Worm (Caenorhabditis elegans) whole organism, early embryonic: ENCODE data around the gene Y61A9LA.1.
"Not testable (repeated sequence)": the region's sequence is repeated elsewhere in the genome, so short reads cannot be mapped to it uniquely, and the experiment has no call there.

Experiments used
- B0310.2 ChIP-seq: sonication (generic microtip); optimal IDR thresholded peaks from 2 replicates; lab custom pipeline; 2016; ENCODE audit warnings: mild to moderate bottlenecking, missing genetic modification characterization, missing compliant biosample characterization
- F13C5.2 ChIP-seq: sonication (generic microtip); optimal IDR thresholded peaks from 2 replicates; lab custom pipeline; 2017; ENCODE audit warnings: mild to moderate bottlenecking, missing genetic modification characterization, inconsistent platforms, missing compliant biosample characterization
- aly-1 ChIP-seq: sonication (generic microtip); optimal IDR thresholded peaks from 2 replicates; lab custom pipeline; 2016; ENCODE audit warnings: missing genetic modification characterization, missing compliant biosample characterization
- ama-1 ChIP-seq: fragments of 150-350 bp; optimal IDR thresholded peaks from 2 replicates; lab custom pipeline; 2014
- ceh-13 ChIP-seq: fragments of 200-800 bp; sonication (Bioruptor generic); optimal IDR thresholded peaks from 2 replicates; lab custom pipeline; 2018; ENCODE audit warnings: mild to moderate bottlenecking, missing genetic modification characterization, missing compliant biosample characterization
- ceh-36 ChIP-seq: sonication (generic microtip); optimal IDR thresholded peaks from 2 replicates; lab custom pipeline; 2016; ENCODE audit warnings: missing genetic modification characterization, inconsistent platforms, missing compliant biosample characterization
- ets-7 ChIP-seq: sonication (generic microtip); optimal IDR thresholded peaks from 2 replicates; lab custom pipeline; 2016; ENCODE audit warnings: missing genotype, missing genetic modification characterization, missing compliant biosample characterization
- flt-1 ChIP-seq: fragments of 200-800 bp; sonication (Bioruptor generic); IDR thresholded peaks from 2 replicates; pipeline ENCODE4 v1.3.6; 2022; ENCODE audit warnings: missing genetic modification characterization, missing compliant biosample characterization
- hmbx-1 ChIP-seq: sonication (generic microtip); optimal IDR thresholded peaks from 2 replicates; lab custom pipeline; 2016; ENCODE audit warnings: mild to moderate bottlenecking, missing genetic modification characterization, missing compliant biosample characterization
- hmg-4 ChIP-seq: fragments of 200-800 bp; sonication (Bioruptor generic); optimal IDR thresholded peaks from 2 replicates; lab custom pipeline; 2018; ENCODE audit warnings: mild to moderate bottlenecking, missing genetic modification characterization, missing compliant biosample characterization
- hnd-1 ChIP-seq: sonication (generic microtip); optimal IDR thresholded peaks from 2 replicates; lab custom pipeline; 2016; ENCODE audit warnings: missing genetic modification characterization, missing compliant biosample characterization
- pes-1 ChIP-seq: fragments of 200-800 bp; sonication (Bioruptor generic); IDR thresholded peaks from 2 replicates; pipeline ENCODE4 v1.3.6; 2022; ENCODE audit warnings: missing genetic modification reagents, missing genetic modification characterization, missing compliant biosample characterization
- scrt-1 ChIP-seq: fragments of 200-800 bp; sonication (Bioruptor generic); IDR thresholded peaks from 2 replicates; pipeline ENCODE4 v1.3.6; 2022; ENCODE audit warnings: missing genetic modification characterization, missing compliant biosample characterization
- sea-1 ChIP-seq: fragments of 200-800 bp; sonication (Bioruptor generic); conservative IDR thresholded peaks from 2 replicates; pipeline ENCODE4 v1.3.6; 2022; ENCODE audit warnings: missing genetic modification characterization, missing compliant biosample characterization
- tbx-11 ChIP-seq: fragments of 200-800 bp; sonication (Bioruptor generic); IDR thresholded peaks from 2 replicates; pipeline ENCODE4 v1.3.6; 2022; ENCODE audit warnings: missing genetic modification characterization, missing compliant biosample characterization
- tbx-37 ChIP-seq: fragments of 200-800 bp; sonication (Bioruptor generic); conservative IDR thresholded peaks from 2 replicates; pipeline ENCODE4 v1.3.6; 2022; ENCODE audit warnings: missing genetic modification reagents, missing genetic modification characterization, missing compliant biosample characterization
- tra-4 ChIP-seq: sonication (generic microtip); optimal IDR thresholded peaks from 2 replicates; lab custom pipeline; 2017; ENCODE audit warnings: missing genetic modification characterization, missing compliant biosample characterization

Y61A9LA.1 gene

DNA sequence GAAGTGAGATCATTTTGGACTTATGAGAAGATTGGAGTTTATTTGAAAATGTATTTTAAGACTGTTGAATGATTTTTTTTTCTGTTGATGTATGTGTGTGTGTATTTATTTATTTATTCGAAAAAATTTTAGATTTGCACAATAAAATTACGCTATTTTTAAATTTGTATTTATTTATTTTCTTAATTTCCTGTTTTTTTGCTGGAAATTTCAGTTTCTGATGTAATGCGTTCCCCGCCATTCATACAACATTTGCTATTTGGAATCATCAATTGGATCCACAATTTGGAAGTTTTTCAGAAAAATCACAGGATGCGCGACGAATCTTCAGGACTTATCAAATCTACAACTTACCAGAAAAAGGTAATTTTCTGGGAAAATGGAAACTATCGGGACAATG is at the start of gene Y61A9LA.1:
Gene Y61A9LA.1 (plus strand): TSS at position 301 of the 400 bp plus-strand sequence.
- TF ChIP-seq sea-1 (GFP tag; lab: Robert Waterston, UW) (no peak), tbx-11 (GFP tag; lab: Robert Waterston, UW) (no peak), ets-7 (tag; lab: Kevin White, UChicago) (no peak), tra-4 (no peak), ceh-13 (no peak), hnd-1 (tag; lab: Kevin White, UChicago) (no peak), aly-1 (tag; lab: Kevin White, UChicago) (no peak), ama-1 (no peak), scrt-1 (no peak), hmg-4 (GFP tag; lab: Kevin White, UChicago) (no peak), F13C5.2 (no peak)

DNA sequence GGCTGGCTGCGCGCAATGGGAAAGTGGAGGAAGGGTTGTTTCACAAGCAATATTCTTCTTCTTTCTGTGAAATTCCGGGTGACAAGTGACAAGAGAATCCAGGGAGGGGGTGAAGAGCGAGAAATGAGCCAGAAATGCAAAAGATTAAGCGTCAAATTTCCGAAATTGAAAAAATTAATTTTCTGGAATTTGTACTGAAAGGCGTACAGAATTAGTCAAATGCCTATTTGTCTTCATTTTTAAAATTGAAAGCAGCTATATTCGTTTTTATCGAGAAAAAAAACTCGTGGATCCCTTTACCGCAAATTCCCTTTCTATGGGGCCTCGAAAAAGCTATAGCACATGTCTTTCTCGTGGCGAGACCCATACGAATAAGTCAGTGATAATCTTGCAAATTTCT is 49.4 kb upstream of the Y61A9LA.1 start:
- TF ChIP-seq ceh-13 (no peak), F13C5.2 (no peak), sea-1 (GFP tag; lab: Robert Waterston, UW) (no peak), ceh-36 (peak; percentile 12), tbx-37 (GFP tag; lab: Robert Waterston, UW) (no peak), pes-1 (GFP tag; lab: Robert Waterston, UW) (peak; percentile 43; the same call in 1 of the 2 replicates)

DNA sequence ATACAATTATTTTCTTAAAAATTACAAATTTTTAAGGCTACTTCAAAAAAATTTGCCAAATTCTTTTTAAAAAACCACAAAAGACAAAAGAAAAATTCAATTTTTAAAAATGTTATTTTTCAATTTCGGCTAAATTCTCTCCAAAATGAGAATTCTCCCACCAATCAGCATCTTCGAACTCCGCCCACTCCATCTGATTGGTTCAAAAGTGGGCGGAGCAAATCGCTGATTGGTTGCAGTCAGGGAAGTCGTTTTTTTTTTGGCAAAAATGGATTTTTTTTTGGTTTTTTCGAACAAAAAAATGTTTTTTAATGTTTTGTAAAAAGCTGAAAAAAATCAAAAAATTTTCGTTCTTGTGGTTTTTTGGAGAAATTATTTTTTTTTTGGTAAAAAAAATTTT is 45.3 kb upstream of the Y61A9LA.1 start:
- no peak for TF ChIP-seq ceh-36
- TF ChIP-seq ets-7 (tag; lab: Kevin White, UChicago): no peak
- TF ChIP-seq hmg-4 (GFP tag; lab: Kevin White, UChicago): no peak
- no peak for TF ChIP-seq tbx-11 (GFP tag; lab: Robert Waterston, UW)
- no peak for TF ChIP-seq aly-1 (tag; lab: Kevin White, UChicago)
- no peak for TF ChIP-seq hmbx-1
- no peak for TF ChIP-seq tra-4
- TF ChIP-seq tbx-37 (GFP tag; lab: Robert Waterston, UW): no peak
- TF ChIP-seq hnd-1 (tag; lab: Kevin White, UChicago): no peak
- no peak for TF ChIP-seq ama-1
- no peak for TF ChIP-seq sea-1 (GFP tag; lab: Robert Waterston, UW)
- TF ChIP-seq B0310.2 (tag; lab: Kevin White, UChicago): no peak
- no peak for TF ChIP-seq pes-1 (GFP tag; lab: Robert Waterston, UW)
- TF ChIP-seq flt-1 (GFP tag; lab: Robert Waterston, UW): no peak
- TF ChIP-seq scrt-1: no peak
- TF ChIP-seq F13C5.2: no peak
- no peak for TF ChIP-seq ceh-13

DNA sequence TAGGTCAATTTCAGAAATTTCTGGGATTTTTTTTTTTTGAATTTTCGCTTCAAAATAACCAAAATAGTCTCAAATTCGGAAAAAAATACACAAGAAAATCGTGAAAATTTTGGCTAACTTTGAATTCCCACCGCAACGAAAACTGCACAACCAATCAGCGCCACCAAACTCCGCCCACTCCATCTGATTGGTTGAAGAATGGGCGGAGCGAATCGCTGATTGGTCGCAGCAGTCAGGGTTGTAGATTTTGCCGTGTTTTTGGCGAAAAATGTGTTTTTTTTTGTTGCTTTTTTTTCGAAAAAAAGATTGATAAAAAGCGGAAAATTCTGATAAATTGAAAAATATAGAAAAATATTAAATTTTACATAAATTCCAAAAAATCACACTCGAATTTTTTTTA is 38.3 kb upstream of the Y61A9LA.1 start:
- TF ChIP-seq hnd-1 (tag; lab: Kevin White, UChicago) (no peak), tbx-37 (GFP tag; lab: Robert Waterston, UW) (no peak), flt-1 (GFP tag; lab: Robert Waterston, UW) (no peak), ets-7 (tag; lab: Kevin White, UChicago) (no peak), tbx-11 (GFP tag; lab: Robert Waterston, UW) (no peak), hmbx-1 (no peak), ceh-36 (no peak), ama-1 (no peak), pes-1 (GFP tag; lab: Robert Waterston, UW) (no peak), B0310.2 (tag; lab: Kevin White, UChicago) (no peak)

DNA sequence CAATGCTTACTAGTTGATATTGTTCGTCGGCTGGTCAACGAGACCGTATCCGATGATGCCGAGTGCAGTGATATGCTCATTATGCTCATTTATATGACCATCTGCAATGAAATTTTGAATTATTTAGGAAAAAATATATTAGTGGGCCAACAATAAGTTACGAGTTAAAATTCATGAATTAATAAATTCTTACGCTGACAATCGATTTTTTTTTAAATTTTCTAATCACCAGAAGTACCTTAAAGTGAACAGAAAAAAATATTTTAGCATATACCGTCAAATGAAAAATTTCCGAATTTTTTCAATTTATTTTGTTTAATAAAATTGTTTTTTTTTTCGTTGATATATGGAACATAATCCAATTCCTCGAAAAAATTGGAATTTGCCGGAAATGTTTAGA is 35.9 kb upstream of the Y61A9LA.1 start, which contains the start of gene sos-1:
Gene sos-1 (minus strand): TSS at position 101 of the 400 bp plus-strand sequence.
- TF ChIP-seq flt-1 (GFP tag; lab: Robert Waterston, UW): no peak
- no peak for TF ChIP-seq hmg-4 (GFP tag; lab: Kevin White, UChicago)
- no peak for TF ChIP-seq ceh-13
- TF ChIP-seq ceh-36: no peak
- TF ChIP-seq ets-7 (tag; lab: Kevin White, UChicago): no peak

DNA sequence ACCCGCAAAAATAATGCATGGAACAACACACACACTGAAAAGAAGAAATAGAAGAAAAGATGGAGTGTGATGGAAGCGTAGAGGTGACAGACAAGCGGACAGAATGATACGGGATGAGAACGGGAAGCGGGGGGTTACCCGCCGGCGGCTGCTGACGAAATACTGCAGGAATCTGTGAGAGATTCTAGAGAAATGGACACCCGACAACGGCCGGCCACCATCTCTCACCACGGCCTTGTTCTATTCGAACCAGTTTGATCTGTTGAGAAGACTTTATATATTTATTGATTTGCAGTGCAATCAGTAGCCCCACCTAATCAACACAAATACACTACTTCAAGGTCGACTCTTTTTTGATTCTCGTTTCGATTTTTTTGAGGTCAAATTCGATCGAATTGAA is 34.6 kb upstream of the Y61A9LA.1 start:
- no peak for TF ChIP-seq tbx-11 (GFP tag; lab: Robert Waterston, UW)
- no peak for TF ChIP-seq ceh-36
- no peak for TF ChIP-seq scrt-1
- TF ChIP-seq hnd-1 (tag; lab: Kevin White, UChicago): no peak
- no peak for TF ChIP-seq pes-1 (GFP tag; lab: Robert Waterston, UW)
- no peak for TF ChIP-seq sea-1 (GFP tag; lab: Robert Waterston, UW)
- no peak for TF ChIP-seq ama-1
- no peak for TF ChIP-seq flt-1 (GFP tag; lab: Robert Waterston, UW)
- TF ChIP-seq hmg-4 (GFP tag; lab: Kevin White, UChicago): peak; percentile 12
- TF ChIP-seq F13C5.2: peak; percentile 17
- no peak for TF ChIP-seq aly-1 (tag; lab: Kevin White, UChicago)
- TF ChIP-seq B0310.2 (tag; lab: Kevin White, UChicago): no peak
- TF ChIP-seq tra-4: no peak
- no peak for TF ChIP-seq tbx-37 (GFP tag; lab: Robert Waterston, UW)
- no peak for TF ChIP-seq hmbx-1

DNA sequence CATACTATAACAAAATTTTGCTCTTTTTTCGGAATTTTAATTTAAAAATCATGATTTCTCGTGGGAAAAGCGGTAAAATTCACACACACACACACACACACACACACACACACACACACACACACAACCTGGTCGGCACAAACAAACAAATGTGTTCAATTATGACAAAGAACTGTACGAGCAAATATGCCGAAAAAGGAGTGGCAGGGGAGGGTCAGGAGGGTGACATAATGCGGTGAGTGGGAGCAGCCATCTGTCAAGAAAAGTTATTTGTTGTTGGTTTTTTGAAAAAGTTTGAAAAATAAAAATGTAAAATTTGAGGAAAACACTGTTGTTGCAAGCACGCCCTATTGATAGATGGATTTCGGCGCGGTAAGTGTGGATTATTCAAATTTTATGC is 33.2 kb upstream of the Y61A9LA.1 start:
- no peak for TF ChIP-seq tbx-11 (GFP tag; lab: Robert Waterston, UW)
- TF ChIP-seq hmg-4 (GFP tag; lab: Kevin White, UChicago): no peak
- no peak for TF ChIP-seq hnd-1 (tag; lab: Kevin White, UChicago)
- no peak for TF ChIP-seq ama-1
- no peak for TF ChIP-seq B0310.2 (tag; lab: Kevin White, UChicago)
- TF ChIP-seq ceh-13: no peak
- TF ChIP-seq aly-1 (tag; lab: Kevin White, UChicago): no peak
- TF ChIP-seq flt-1 (GFP tag; lab: Robert Waterston, UW): no peak
- TF ChIP-seq scrt-1: no peak

DNA sequence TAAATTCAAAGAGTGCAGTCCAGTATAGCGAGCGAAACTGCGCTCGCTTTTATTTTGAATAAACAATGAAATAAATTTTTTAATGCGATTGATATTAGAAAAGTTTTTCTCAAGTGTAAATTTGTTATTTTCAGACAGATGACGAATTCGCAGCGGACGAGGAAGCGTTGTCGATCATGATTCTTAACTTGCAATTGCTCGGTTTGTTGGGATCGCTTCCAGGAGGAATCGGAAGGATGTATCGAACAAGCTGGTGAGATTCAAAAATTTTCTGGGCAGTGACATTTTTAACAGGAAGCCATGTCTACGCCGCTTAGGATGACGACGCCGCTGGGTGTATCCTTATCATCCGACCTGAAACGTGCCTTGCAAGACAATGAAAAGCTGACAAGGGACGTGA is 31.5 kb upstream of the Y61A9LA.1 start, which contains the start of gene Y61A9LA.12:
Gene Y61A9LA.12 (plus strand): TSS at position 301 of the 400 bp plus-strand sequence.
- TF ChIP-seq tra-4, ceh-13, scrt-1: not testable (repeated sequence)
